Fruit fly (Drosophila melanogaster) whole organism, embryonic: ENCODE data around the gene PAN3.

Source experiments
- Bgb ChIP-seq: fragments of 200-800 bp; sonication (Bioruptor generic); IDR thresholded peaks from 2 replicates; pipeline ENCODE4 v1.3.6; 2022; ENCODE audit warnings: missing biosample characterization, missing genetic modification characterization; ENCODE audit not compliant: partially characterized antibody
- CG10209 ChIP-seq: fragments of 200-800 bp; sonication (Bioruptor generic); optimal IDR thresholded peaks from 3 replicates; lab custom pipeline; 2017; ENCODE audit warnings: missing biosample characterization, mild to moderate bottlenecking, missing genetic modification characterization, missing genetic modification reagents
- CG10274 ChIP-seq: fragments of 200-800 bp; sonication (Bioruptor generic); optimal IDR thresholded peaks from 3 replicates; lab custom pipeline; 2017; ENCODE audit warnings: missing biosample characterization, mild to moderate bottlenecking, missing genetic modification characterization
- CG11695 ChIP-seq: fragments of 200-800 bp; sonication (Bioruptor generic); IDR thresholded peaks from 3 replicates; pipeline ENCODE4 v1.3.6; 2022; ENCODE audit warnings: missing biosample characterization, missing genetic modification characterization
- CG12769 ChIP-seq: fragments of 200-800 bp; sonication (Bioruptor generic); optimal IDR thresholded peaks from 2 replicates; lab custom pipeline; 2019; ENCODE audit warnings: missing biosample characterization, mild to moderate bottlenecking, missing genetic modification characterization, moderate library complexity
- CG12942 ChIP-seq: fragments of 200-800 bp; sonication (Bioruptor generic); optimal IDR thresholded peaks from 3 replicates; lab custom pipeline; 2016; ENCODE audit warnings: missing biosample characterization, missing genetic modification characterization
- CG15601 ChIP-seq: fragments of 200-800 bp; sonication (Bioruptor generic); optimal IDR thresholded peaks from 3 replicates; lab custom pipeline; 2019; ENCODE audit warnings: missing biosample characterization, mild to moderate bottlenecking, missing genetic modification characterization, moderate library complexity
- CG16813 ChIP-seq: fragments of 200-800 bp; sonication (Bioruptor generic); IDR thresholded peaks from 3 replicates; pipeline ENCODE4 v1.3.6; 2022; ENCODE audit warnings: missing biosample characterization, missing genetic modification characterization; ENCODE audit not compliant: partially characterized antibody
- CG16815 ChIP-seq: fragments of 200-800 bp; sonication (Bioruptor generic); optimal IDR thresholded peaks from 3 replicates; lab custom pipeline; 2017; ENCODE audit warnings: missing biosample characterization, mild to moderate bottlenecking, missing genetic modification characterization
- CG18599 ChIP-seq: fragments of 200-800 bp; sonication (Bioruptor generic); optimal IDR thresholded peaks from 3 replicates; lab custom pipeline; 2017; ENCODE audit warnings: missing biosample characterization, missing genetic modification characterization, mild to moderate bottlenecking, moderate library complexity, missing genetic modification reagents
- CG2875 ChIP-seq: fragments of 200-800 bp; sonication (Bioruptor generic); optimal IDR thresholded peaks from 2 replicates; lab custom pipeline; 2017; ENCODE audit warnings: missing biosample characterization, mild to moderate bottlenecking, missing genetic modification characterization, missing genetic modification reagents
- CG42726 ChIP-seq: fragments of 200-800 bp; sonication (Bioruptor generic); IDR thresholded peaks from 2 replicates; pipeline ENCODE4 v1.3.6; 2022; ENCODE audit warnings: missing biosample characterization, missing genetic modification characterization; ENCODE audit not compliant: partially characterized antibody
- CG6765 ChIP-seq: fragments of 200-800 bp; sonication (Bioruptor generic); optimal IDR thresholded peaks from 3 replicates; lab custom pipeline; 2017; ENCODE audit warnings: missing biosample characterization, mild to moderate bottlenecking, missing genetic modification characterization
- CG8359 ChIP-seq: fragments of 200-800 bp; sonication (Bioruptor generic); optimal IDR thresholded peaks from 2 replicates; lab custom pipeline; 2017; ENCODE audit warnings: missing biosample characterization, mild to moderate bottlenecking, missing genetic modification characterization, borderline replicate concordance
- CoRest ChIP-seq: fragments of 200-800 bp; sonication (Bioruptor generic); optimal IDR thresholded peaks from 3 replicates; lab custom pipeline; 2018; ENCODE audit warnings: missing biosample characterization, mild to moderate bottlenecking, missing genetic modification characterization, moderate library complexity
- CrebB ChIP-seq: fragments of 200-800 bp; sonication (Bioruptor generic); optimal IDR thresholded peaks from 3 replicates; lab custom pipeline; 2018; ENCODE audit warnings: missing biosample characterization, mild to moderate bottlenecking, missing genetic modification characterization
- D19A ChIP-seq: fragments of 200-800 bp; optimal IDR thresholded peaks from 3 replicates; lab custom pipeline; 2019; ENCODE audit warnings: missing biosample characterization, mild to moderate bottlenecking, missing genetic modification characterization, moderate library complexity
- Dbx ChIP-seq: fragments of 200-800 bp; sonication (Bioruptor generic); IDR thresholded peaks from 3 replicates; pipeline ENCODE4 v1.3.6; 2022; ENCODE audit warnings: missing biosample characterization, missing genetic modification characterization
- Deaf1 ChIP-seq: fragments of 200-800 bp; optimal IDR thresholded peaks from 3 replicates; lab custom pipeline; 2019; ENCODE audit warnings: missing biosample characterization, mild to moderate bottlenecking, missing genetic modification characterization, moderate library complexity
- Dek ChIP-seq: fragments of 200-800 bp; sonication (Bioruptor generic); optimal IDR thresholded peaks from 3 replicates; lab custom pipeline; 2019; ENCODE audit warnings: missing biosample characterization, mild to moderate bottlenecking, missing genetic modification characterization, moderate library complexity
- Dp ChIP-seq: fragments of 200-800 bp; sonication (Bioruptor generic); optimal IDR thresholded peaks from 2 replicates; lab custom pipeline; 2018; ENCODE audit warnings: missing biosample characterization, mild to moderate bottlenecking, missing genetic modification characterization, moderate library complexity
- E2f2 ChIP-seq: fragments of 200-800 bp; sonication (Bioruptor generic); IDR thresholded peaks from 2 replicates; pipeline ENCODE4 v1.3.6; 2022; ENCODE audit warnings: missing biosample characterization, missing genetic modification characterization
- ERR ChIP-seq: fragments of 200-800 bp; sonication (Bioruptor generic); optimal IDR thresholded peaks from 2 replicates; lab custom pipeline; 2016; ENCODE audit warnings: missing biosample characterization, missing genetic modification characterization
- Lpt ChIP-seq: fragments of >200 bp; optimal IDR thresholded peaks from 2 replicates; lab custom pipeline; 2018; ENCODE audit warnings: missing biosample characterization, missing genetic modification characterization
- MTF-1 ChIP-seq: fragments of 200-800 bp; sonication (Bioruptor generic); optimal IDR thresholded peaks from 2 replicates; lab custom pipeline; 2018; ENCODE audit warnings: missing biosample characterization, mild to moderate bottlenecking, missing genetic modification characterization, borderline replicate concordance
- Vsx1 ChIP-seq: fragments of 200-800 bp; sonication (Bioruptor generic); optimal IDR thresholded peaks from 2 replicates; lab custom pipeline; 2017; ENCODE audit warnings: missing biosample characterization, mild to moderate bottlenecking, missing genetic modification characterization, missing genetic modification reagents
- bowl ChIP-seq: fragments of 200-800 bp; sonication (Bioruptor generic); IDR thresholded peaks from 2 replicates; pipeline ENCODE4 v1.3.6; 2022; ENCODE audit warnings: missing biosample characterization, missing genetic modification characterization
- bsh ChIP-seq, 2 experiments: fragments of 200-800 bp; sonication (Bioruptor generic); optimal IDR thresholded peaks; 2 replicates each; lab custom pipeline; 2017 to 2018; ENCODE audit warnings: mild to moderate bottlenecking in 2 of 2, missing biosample characterization in 2 of 2, missing genetic modification characterization in 2 of 2, moderate library complexity in 1 of 2
- btn ChIP-seq: fragments of 200-800 bp; sonication (Bioruptor generic); optimal IDR thresholded peaks from 2 replicates; lab custom pipeline; 2016; ENCODE audit warnings: missing biosample characterization, missing genetic modification characterization
- cad ChIP-seq: fragments of >200 bp; optimal IDR thresholded peaks from 2 replicates; lab custom pipeline; 2017; ENCODE audit warnings: missing biosample characterization, missing genetic modification characterization
- chif ChIP-seq, 2 experiments: fragments of 200-800 bp; sonication (Bioruptor generic); optimal IDR thresholded peaks; 3 replicates each; lab custom pipeline; 2016; ENCODE audit warnings: missing biosample characterization in 2 of 2, missing genetic modification characterization in 2 of 2
- corto ChIP-seq: fragments of 200-800 bp; sonication (Bioruptor generic); optimal IDR thresholded peaks from 2 replicates; lab custom pipeline; 2016; ENCODE audit warnings: missing biosample characterization, mild to moderate bottlenecking, missing genetic modification characterization, moderate library complexity
- crc ChIP-seq: fragments of 200-800 bp; sonication (Bioruptor generic); optimal IDR thresholded peaks from 2 replicates; lab custom pipeline; 2016; ENCODE audit warnings: missing biosample characterization, missing genetic modification characterization
- fru ChIP-seq: fragments of >200 bp; optimal IDR thresholded peaks from 2 replicates; lab custom pipeline; 2017
- gfzf ChIP-seq: fragments of 200-800 bp; sonication (Bioruptor generic); optimal IDR thresholded peaks from 2 replicates; lab custom pipeline; 2016; ENCODE audit warnings: missing biosample characterization, mild to moderate bottlenecking, missing genetic modification characterization, moderate library complexity
- gsb-n ChIP-seq: fragments of 200-800 bp; sonication (Bioruptor generic); optimal IDR thresholded peaks from 3 replicates; lab custom pipeline; 2018; ENCODE audit warnings: missing biosample characterization, mild to moderate bottlenecking, missing genetic modification characterization
- ham ChIP-seq: fragments of 200-800 bp; sonication (Bioruptor generic); IDR thresholded peaks from 2 replicates; pipeline ENCODE4 v1.3.6; 2022; ENCODE audit warnings: missing biosample characterization, missing genetic modification characterization
- hb ChIP-seq: fragments of 200-800 bp; sonication (Bioruptor generic); IDR thresholded peaks from 3 replicates; pipeline ENCODE4 v1.3.6; 2022; ENCODE audit warnings: missing biosample characterization, missing genetic modification characterization; ENCODE audit not compliant: partially characterized antibody
- hth ChIP-seq: fragments of >200 bp; optimal IDR thresholded peaks from 2 replicates; lab custom pipeline; 2017; ENCODE audit warnings: inconsistent platforms
- kni ChIP-seq: fragments of 200-800 bp; sonication (Bioruptor generic); optimal IDR thresholded peaks from 3 replicates; lab custom pipeline; 2017; ENCODE audit warnings: mild to moderate bottlenecking, missing biosample characterization, missing genetic modification reagents, missing genetic modification characterization
- lab ChIP-seq: fragments of 200-800 bp; sonication (Bioruptor generic); optimal IDR thresholded peaks from 3 replicates; lab custom pipeline; 2017; ENCODE audit warnings: missing biosample characterization, missing genetic modification characterization, mild to moderate bottlenecking, moderate library complexity, missing genetic modification reagents
- lbe ChIP-seq: fragments of 200-800 bp; sonication (Bioruptor generic); optimal IDR thresholded peaks from 2 replicates; lab custom pipeline; 2016; ENCODE audit warnings: missing biosample characterization, mild to moderate bottlenecking, missing genetic modification characterization
- maf-S ChIP-seq: fragments of 200-800 bp; sonication (Bioruptor generic); optimal IDR thresholded peaks from 2 replicates; lab custom pipeline; 2016; ENCODE audit warnings: missing biosample characterization, missing genetic modification characterization
- nerfin-1 ChIP-seq: fragments of 200-800 bp; sonication (Bioruptor generic); optimal IDR thresholded peaks from 3 replicates; lab custom pipeline; 2019; ENCODE audit warnings: missing biosample characterization, mild to moderate bottlenecking, missing genetic modification characterization, moderate library complexity
- oc ChIP-seq: fragments of 200-800 bp; sonication (Bioruptor generic); optimal IDR thresholded peaks from 2 replicates; lab custom pipeline; 2018; ENCODE audit warnings: missing biosample characterization, mild to moderate bottlenecking, missing genetic modification characterization, moderate library complexity
- peb ChIP-seq: fragments of 200-800 bp; sonication (Bioruptor generic); IDR thresholded peaks from 2 replicates; pipeline ENCODE4 v1.3.6; 2022; ENCODE audit warnings: missing biosample characterization, missing genetic modification characterization
- sna ChIP-seq: fragments of 200-800 bp; sonication (Bioruptor generic); IDR thresholded peaks from 2 replicates; pipeline ENCODE4 v1.3.6; 2022; ENCODE audit warnings: missing biosample characterization, missing genetic modification characterization; ENCODE audit not compliant: partially characterized antibody
- tna ChIP-seq: fragments of 200-800 bp; sonication (Bioruptor generic); IDR thresholded peaks from 2 replicates; pipeline ENCODE4 v1.3.6; 2022; ENCODE audit warnings: missing biosample characterization, missing genetic modification characterization; ENCODE audit not compliant: partially characterized antibody

PAN3 gene

DNA sequence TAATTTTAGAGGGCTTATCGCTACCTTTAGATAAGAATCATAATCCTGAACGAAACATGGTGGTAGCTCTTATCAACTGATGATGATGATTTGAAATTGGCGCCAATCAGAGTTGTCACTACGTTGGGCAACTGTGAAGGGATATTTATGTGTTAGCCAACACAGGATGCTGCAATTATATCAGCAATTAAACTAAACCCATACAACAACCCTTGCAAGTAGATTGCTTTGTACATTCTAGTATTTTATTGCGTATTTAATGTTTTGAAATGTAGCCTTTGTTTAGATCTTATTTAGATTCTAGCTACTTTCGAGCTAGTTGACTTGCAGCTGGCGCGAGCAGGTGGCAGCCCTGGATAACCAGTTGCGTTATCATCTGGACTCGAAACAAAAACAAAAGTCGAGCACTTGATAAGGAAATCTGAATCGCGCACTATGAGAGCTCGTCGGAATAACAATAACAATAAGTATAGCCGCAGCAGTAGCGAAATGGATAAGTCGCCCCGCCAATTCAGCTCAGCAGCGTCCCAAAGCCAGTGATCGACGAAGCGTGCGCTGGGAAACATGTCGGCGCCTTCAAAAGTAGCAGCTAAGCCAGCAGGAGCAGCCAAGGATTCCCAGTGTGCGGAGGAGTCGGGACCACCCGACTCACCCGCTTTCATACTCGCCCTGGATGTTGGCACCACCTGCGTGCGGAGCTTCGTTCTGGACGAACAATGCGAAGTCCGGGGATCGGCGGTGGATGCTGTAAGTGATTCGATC, 18.6 kb upstream of the PAN3 start, which contains the start of gene CG1271 (continued):
- TF ChIP-seq lab = peak; percentile 83
- peak; percentile 41; the same call in 1 of the 3 replicates for TF ChIP-seq Dbx (GFP tag; lab: Robert Waterston, UW)
- TF ChIP-seq cad (GFP tag; lab: Kevin White, UChicago) = no peak
- no peak for TF ChIP-seq Bgb (GFP tag; lab: Robert Waterston, UW)
- TF ChIP-seq E2f2 (GFP tag; lab: Robert Waterston, UW) = peak; percentile 97
- TF ChIP-seq bowl (GFP tag; lab: Robert Waterston, UW) = no peak
- TF ChIP-seq CG8359 (GFP tag; lab: Kevin White, UChicago) = no peak
- TF ChIP-seq CG12769 (tag; lab: Kevin White, UChicago) = peak; percentile 59
- no peak; the same call in 1 of the 3 replicates for TF ChIP-seq CG11695
- no peak for TF ChIP-seq CG42726 (GFP tag; lab: Robert Waterston, UW)
- peak; percentile 60 for TF ChIP-seq nerfin-1 (tag; lab: Kevin White, UChicago)
- no peak for TF ChIP-seq ham (GFP tag; lab: Robert Waterston, UW)
- no peak for TF ChIP-seq btn
- TF ChIP-seq Dp (GFP tag; lab: Kevin White, UChicago) = peak; percentile 92
- TF ChIP-seq CG15601 (tag; lab: Kevin White, UChicago) = peak; percentile 59
- peak; percentile 44; the same call in 2 of the 3 replicates for TF ChIP-seq CG16813 (GFP tag; lab: Robert Waterston, UW)
- TF ChIP-seq Lpt (GFP tag; lab: Kevin White, UChicago) = no peak
- peak; percentile 10 for TF ChIP-seq CG10274
- peak; percentile 5 for TF ChIP-seq CG16815
- TF ChIP-seq oc (tag; lab: Kevin White, UChicago) = no peak
- TF ChIP-seq CG2875 (GFP tag; lab: Kevin White, UChicago) = no peak
- peak; percentile 54 for TF ChIP-seq CG10209 (GFP tag; lab: Kevin White, UChicago)
- TF ChIP-seq CoRest (tag; lab: Kevin White, UChicago) = peak; percentile 74
- TF ChIP-seq ERR (GFP tag; lab: Kevin White, UChicago) = peak; percentile 51
- peak; percentile 36 for TF ChIP-seq CG12942 (GFP tag; lab: Kevin White, UChicago)
- TF ChIP-seq sna (GFP tag; lab: Robert Waterston, UW) = no peak
- TF ChIP-seq gsb-n (tag; lab: Kevin White, UChicago) = no peak
- TF ChIP-seq lbe (GFP tag; lab: Kevin White, UChicago) = peak; percentile 1
- peak; percentile 3 for TF ChIP-seq CrebB (tag; lab: Kevin White, UChicago)
- TF ChIP-seq Vsx1 = no peak
- peak; percentile 93 for TF ChIP-seq kni (GFP tag; lab: Kevin White, UChicago)
- peak in 1 of 2 experiments; percentile 14 for TF ChIP-seq bsh (GFP tag; optimal IDR thresholded peaks at IDR 0.05; lab: Kevin White, UChicago)
- TF ChIP-seq CG6765 (GFP tag; lab: Kevin White, UChicago) = peak; percentile 17
- TF ChIP-seq MTF-1 (GFP tag; lab: Kevin White, UChicago) = no peak
- peak; percentile 12 for TF ChIP-seq Dek (tag; lab: Kevin White, UChicago)
- TF ChIP-seq gfzf (GFP tag; lab: Kevin White, UChicago) = peak; percentile 59
- peak; percentile 37 to 45 for TF ChIP-seq chif (GFP tag; optimal IDR thresholded peaks at IDR 0.05; lab: Kevin White, UChicago)
- TF ChIP-seq CG18599 (GFP tag; lab: Kevin White, UChicago) = peak; percentile 88
- no peak for TF ChIP-seq corto
- peak; percentile 44 for TF ChIP-seq crc (GFP tag; lab: Kevin White, UChicago)
- no peak for TF ChIP-seq hb
- TF ChIP-seq D19A (tag; lab: Kevin White, UChicago) = peak; percentile 28
- TF ChIP-seq tna = no peak
- no peak for TF ChIP-seq fru (lab: Kevin White, UChicago)
- TF ChIP-seq maf-S (GFP tag; lab: Kevin White, UChicago) = peak; percentile 59
- TF ChIP-seq Deaf1 (tag; lab: Kevin White, UChicago) = peak; percentile 55
- no peak for TF ChIP-seq hth (lab: Kevin White, UChicago)
- peak; percentile 28; the same call in 1 of the 2 replicates for TF ChIP-seq peb (GFP tag; lab: Robert Waterston, UW)
